Worm (Caenorhabditis elegans) whole organism, L2 larva: ENCODE results near the gene kat-1.

ENCODE experiments used
- ama-1 ChIP-seq: fragments of 150-350 bp; optimal IDR thresholded peaks from 2 replicates; lab custom pipeline; 2018; ENCODE audit warnings: inconsistent platforms
- nhr-25 ChIP-seq: fragments of 150-350 bp; sonication (generic microtip); optimal IDR thresholded peaks from 3 replicates; lab custom pipeline; 2014; ENCODE audit warnings: missing biosample characterization, missing genetic modification characterization
- unc-62 ChIP-seq: fragments of 150-350 bp; optimal IDR thresholded peaks from 2 replicates; lab custom pipeline; 2014; ENCODE audit warnings: missing biosample characterization, missing genetic modification reagents, missing genetic modification characterization
- zag-1 ChIP-seq: fragments of 150-350 bp; optimal IDR thresholded peaks from 2 replicates; lab custom pipeline; 2014; ENCODE audit warnings: missing biosample characterization, missing genetic modification characterization

ce11 chrII:7072590-7073536, 751 bp upstream of the kat-1 start:
- no peak for TF ChIP-seq ama-1 (lab: Kevin White, UChicago)
- TF ChIP-seq nhr-25 (tag; lab: Kevin White, UChicago), result no peak
- no peak for TF ChIP-seq unc-62 (GFP tag; lab: Kevin White, UChicago)
- TF ChIP-seq zag-1 (tag; lab: Kevin White, UChicago), result no peak
